Worm (Caenorhabditis elegans) whole organism, young adult: ENCODE measurements around the gene C12D8.13.

Source experiments
- B0019.2 ChIP-seq: fragments of 200-800 bp; sonication (Bioruptor generic); conservative IDR thresholded peaks from 2 replicates; pipeline ENCODE4 v1.3.6; 2022; ENCODE audit warnings: missing genetic modification reagents, missing genetic modification characterization, missing compliant biosample characterization
- F22D6.2 ChIP-seq: sonication (generic microtip); optimal IDR thresholded peaks from 2 replicates; lab custom pipeline; 2016; ENCODE audit warnings: mild to moderate bottlenecking, missing genetic modification characterization, missing compliant biosample characterization
- F39B2.1 ChIP-seq: fragments of 200-800 bp; sonication (Bioruptor generic); IDR thresholded peaks from 2 replicates; pipeline ENCODE4 v1.3.6; 2022; ENCODE audit warnings: missing genetic modification reagents, missing genetic modification characterization, missing compliant biosample characterization
- F52B5.7 ChIP-seq: sonication (generic microtip); optimal IDR thresholded peaks from 2 replicates; lab custom pipeline; 2016; ENCODE audit warnings: mild to moderate bottlenecking, missing genetic modification characterization, missing compliant biosample characterization
- T26A5.8 ChIP-seq: sonication (generic microtip); optimal IDR thresholded peaks from 2 replicates; lab custom pipeline; 2016; ENCODE audit warnings: missing genetic modification characterization, missing compliant biosample characterization
- Y53G8AR.9 ChIP-seq: fragments of 200-800 bp; sonication (Bioruptor generic); conservative IDR thresholded peaks from 2 replicates; pipeline ENCODE4 v1.3.6; 2022; ENCODE audit warnings: missing genetic modification reagents, missing genetic modification characterization, missing compliant biosample characterization
- Y56A3A.18 ChIP-seq: fragments of 200-800 bp; sonication (Bioruptor generic); IDR thresholded peaks from 2 replicates; pipeline ENCODE4 v1.3.6; 2022; ENCODE audit warnings: missing genetic modification reagents, missing genetic modification characterization, missing compliant biosample characterization
- Y67H2A.10 ChIP-seq: fragments of 200-800 bp; sonication (Bioruptor generic); conservative IDR thresholded peaks from 2 replicates; pipeline ENCODE4 v1.3.6; 2022; ENCODE audit warnings: missing genetic modification reagents, missing genetic modification characterization, missing compliant biosample characterization
- aptf-3 ChIP-seq: fragments of 200-800 bp; sonication (Bioruptor generic); IDR thresholded peaks from 2 replicates; pipeline ENCODE4 v1.3.6; 2022; ENCODE audit warnings: missing genetic modification characterization, missing compliant biosample characterization
- atf-7 ChIP-seq: sonication (generic microtip); optimal IDR thresholded peaks from 2 replicates; lab custom pipeline; 2017; ENCODE audit warnings: mild to moderate bottlenecking, missing genetic modification characterization, missing compliant biosample characterization
- athp-1 ChIP-seq: sonication (generic microtip); optimal IDR thresholded peaks from 2 replicates; lab custom pipeline; 2017; ENCODE audit warnings: mild to moderate bottlenecking, missing genetic modification characterization, missing compliant biosample characterization
- bed-1 ChIP-seq: fragments of 200-800 bp; sonication (Bioruptor generic); IDR thresholded peaks from 2 replicates; pipeline ENCODE4 v1.3.6; 2022; ENCODE audit warnings: missing genetic modification reagents, missing genetic modification characterization, missing compliant biosample characterization
- ceh-58 ChIP-seq: fragments of 200-800 bp; sonication (Bioruptor generic); IDR thresholded peaks from 2 replicates; pipeline ENCODE4 v1.3.6; 2022; ENCODE audit warnings: missing genetic modification characterization, missing compliant biosample characterization
- ceh-91 ChIP-seq: fragments of 200-800 bp; sonication (Bioruptor generic); IDR thresholded peaks from 2 replicates; pipeline ENCODE4 v1.3.6; 2022; ENCODE audit warnings: missing genetic modification reagents, missing genetic modification characterization, missing compliant biosample characterization
- egl-44 ChIP-seq: fragments of 200-800 bp; sonication (Bioruptor generic); IDR thresholded peaks from 2 replicates; pipeline ENCODE4 v1.3.6; 2022; ENCODE audit warnings: missing genetic modification reagents, missing genetic modification characterization, missing compliant biosample characterization
- egrh-3 ChIP-seq: fragments of 200-800 bp; sonication (Bioruptor generic); IDR thresholded peaks from 2 replicates; pipeline ENCODE4 v1.3.6; 2022; ENCODE audit warnings: missing genetic modification reagents, missing genetic modification characterization, missing compliant biosample characterization
- ekl-4 ChIP-seq: fragments of 200-800 bp; sonication (Bioruptor generic); IDR thresholded peaks from 2 replicates; pipeline ENCODE4 v1.3.6; 2022; ENCODE audit warnings: missing genetic modification reagents, missing genetic modification characterization, missing compliant biosample characterization
- ets-4 ChIP-seq: fragments of 200-800 bp; sonication (Bioruptor generic); optimal IDR thresholded peaks from 2 replicates; lab custom pipeline; 2018; ENCODE audit warnings: mild to moderate bottlenecking, missing genetic modification characterization, missing compliant biosample characterization
- fkh-3 ChIP-seq: sonication (generic microtip); optimal IDR thresholded peaks from 2 replicates; lab custom pipeline; 2016; ENCODE audit warnings: mild to moderate bottlenecking, missing genetic modification characterization, missing compliant biosample characterization
- gei-17 ChIP-seq: fragments of 200-800 bp; sonication (Bioruptor generic); optimal IDR thresholded peaks from 2 replicates; lab custom pipeline; 2018; ENCODE audit warnings: mild to moderate bottlenecking, missing genetic modification characterization, missing compliant biosample characterization
- hsf-1 ChIP-seq: fragments of 200-800 bp; sonication (Bioruptor generic); IDR thresholded peaks from 2 replicates; pipeline ENCODE4 v1.3.6; 2022; ENCODE audit warnings: missing genetic modification reagents, missing genetic modification characterization, missing compliant biosample characterization
- lin-35 ChIP-seq, 3 experiments: fragments of 150-350 bp in 2 of 3; sonication (generic microtip) in 1 of 3; optimal IDR thresholded peaks; 2 replicates each; lab custom pipeline; 2014 to 2018; ENCODE audit warnings: missing biosample characterization in 3 of 3, missing genetic modification characterization in 3 of 3, missing genetic modification reagents in 3 of 3
- madf-10 ChIP-seq: sonication (generic microtip); optimal IDR thresholded peaks from 2 replicates; lab custom pipeline; 2016; ENCODE audit warnings: mild to moderate bottlenecking, missing genetic modification characterization, missing compliant biosample characterization
- nfyb-1 ChIP-seq: fragments of 200-800 bp; sonication (Bioruptor generic); IDR thresholded peaks from 2 replicates; pipeline ENCODE4 v1.3.6; 2022; ENCODE audit warnings: missing genetic modification reagents, missing genetic modification characterization, missing compliant biosample characterization
- nhr-179 ChIP-seq: sonication (generic microtip); optimal IDR thresholded peaks from 2 replicates; lab custom pipeline; 2016; ENCODE audit warnings: mild to moderate bottlenecking, missing genetic modification characterization, missing compliant biosample characterization
- pbrm-1 ChIP-seq: fragments of 200-800 bp; sonication (Bioruptor generic); IDR thresholded peaks from 2 replicates; pipeline ENCODE4 v1.3.6; 2022; ENCODE audit warnings: missing genetic modification reagents, missing genetic modification characterization, missing compliant biosample characterization
- rpc-1 ChIP-seq, 2 experiments: fragments of 150-350 bp in 1 of 2; sonication (generic microtip) in 1 of 2; optimal IDR thresholded peaks; 2 replicates each; lab custom pipeline; 2014 to 2018; ENCODE audit warnings: missing biosample characterization in 1 of 2, missing genetic modification characterization in 1 of 2, missing genetic modification reagents in 1 of 2, missing genotype in 1 of 2
- somi-1 ChIP-seq: fragments of 200-800 bp; sonication (Bioruptor generic); optimal IDR thresholded peaks from 2 replicates; lab custom pipeline; 2018; ENCODE audit warnings: mild to moderate bottlenecking, missing genetic modification characterization, missing compliant biosample characterization
- tbp1 ChIP-seq: fragments of 200-800 bp; sonication (Bioruptor generic); optimal IDR thresholded peaks from 2 replicates; lab custom pipeline; 2018; ENCODE audit warnings: mild to moderate bottlenecking, missing genetic modification characterization, missing compliant biosample characterization
- unc-62 ChIP-seq: fragments of 150-350 bp; optimal IDR thresholded peaks from 2 replicates; lab custom pipeline; 2014; ENCODE audit warnings: missing biosample characterization, missing genetic modification reagents, missing genetic modification characterization
- zfh-2 ChIP-seq: fragments of 200-800 bp; sonication (Bioruptor generic); conservative IDR thresholded peaks from 2 replicates; pipeline ENCODE4 v1.3.6; 2022; ENCODE audit warnings: missing genetic modification reagents, missing genetic modification characterization, missing compliant biosample characterization
- ztf-18 ChIP-seq: sonication (generic microtip); optimal IDR thresholded peaks from 2 replicates; lab custom pipeline; 2016; ENCODE audit warnings: missing genotype, mild to moderate bottlenecking, missing genetic modification characterization, missing compliant biosample characterization
- ztf-25 ChIP-seq: fragments of 200-800 bp; sonication (Bioruptor generic); IDR thresholded peaks from 2 replicates; pipeline ENCODE4 v1.3.6; 2022; ENCODE audit warnings: missing genetic modification reagents, missing genetic modification characterization, missing compliant biosample characterization
- ztf-28 ChIP-seq: fragments of 200-800 bp; sonication (Bioruptor generic); IDR thresholded peaks from 2 replicates; pipeline ENCODE4 v1.3.6; 2022; ENCODE audit warnings: missing genetic modification reagents, missing genetic modification characterization, missing compliant biosample characterization

Gene C12D8.13

DNA sequence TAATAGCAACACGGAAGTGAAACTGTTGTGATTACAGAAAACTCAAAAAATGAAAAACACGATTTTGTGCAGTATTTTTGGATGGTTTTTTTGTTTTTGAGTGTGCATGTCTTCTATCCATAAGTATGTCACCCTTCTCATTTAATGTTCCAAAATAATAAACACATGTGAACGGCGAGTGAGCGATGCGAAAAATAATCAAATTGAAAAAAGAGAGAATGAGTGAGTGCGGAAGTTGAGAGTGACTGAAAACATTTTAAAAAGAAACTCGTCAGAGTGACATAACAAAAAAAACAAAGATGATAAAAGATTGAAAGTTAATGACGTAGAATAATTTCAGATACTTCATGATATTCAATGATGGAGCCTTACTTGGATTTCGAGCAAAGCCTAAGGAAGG, 29.0 kb upstream of the C12D8.13 start:
- TF ChIP-seq hsf-1 (GFP tag; lab: Robert Waterston, UW) (no peak), madf-10 (tag; lab: Kevin White, UChicago) (no peak), zfh-2 (GFP tag; lab: Robert Waterston, UW) (no peak), athp-1 (no peak), tbp1 (no peak), nhr-179 (tag; lab: Kevin White, UChicago) (no peak), F52B5.7 (tag; lab: Kevin White, UChicago) (no peak), pbrm-1 (GFP tag; lab: Robert Waterston, UW) (no peak), Y56A3A.18 (no peak), F39B2.1 (GFP tag; lab: Robert Waterston, UW) (no peak), atf-7 (tag; lab: Kevin White, UChicago) (no peak), bed-1 (GFP tag; lab: Robert Waterston, UW) (no peak), aptf-3 (GFP tag; lab: Robert Waterston, UW) (no peak), ekl-4 (GFP tag; lab: Robert Waterston, UW) (no peak)

DNA sequence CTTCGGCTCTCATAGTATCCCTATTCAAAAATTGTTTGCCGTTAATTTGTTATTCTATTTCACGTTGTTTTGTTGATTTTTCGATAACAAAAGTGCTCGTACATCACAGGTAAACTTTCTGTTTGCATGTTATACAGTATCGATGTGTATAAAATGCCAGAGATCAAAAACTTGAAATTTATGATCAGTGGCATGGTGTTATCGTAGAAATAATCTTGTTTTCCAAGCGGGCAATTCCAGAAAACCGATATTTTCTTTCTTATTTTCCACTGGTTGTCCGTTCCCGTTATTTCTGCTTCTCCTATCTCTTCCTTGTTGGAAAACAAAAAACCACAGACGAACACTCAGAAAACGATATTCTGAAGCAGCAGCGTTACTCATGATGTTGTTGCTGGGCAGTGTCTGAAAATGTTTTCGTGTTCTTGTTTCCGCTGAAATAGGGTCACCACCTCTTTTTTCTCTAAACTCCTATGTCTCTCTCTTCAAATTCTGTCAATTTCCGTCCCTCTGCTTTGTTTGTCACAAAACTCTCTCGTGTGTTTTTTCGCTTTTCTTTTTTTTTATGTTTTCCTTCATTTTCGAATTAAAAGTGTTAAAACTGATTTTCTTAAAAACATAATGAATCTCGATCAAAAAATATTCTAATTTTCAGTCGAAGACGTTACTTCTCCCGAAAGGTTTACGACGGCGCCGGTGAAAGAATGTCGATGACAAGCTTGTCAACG, 27.9 kb upstream of the C12D8.13 start, which contains the start of gene akt-1:
TSS of gene akt-1 (plus strand) at position 651 of the 725 bp plus-strand sequence.
- TF ChIP-seq egl-44 (no peak), ets-4 (no peak), F22D6.2 (tag; lab: Kevin White, UChicago) (no peak), ztf-28 (GFP tag; lab: Robert Waterston, UW) (no peak), nfyb-1 (GFP tag; lab: Robert Waterston, UW) (0 out of 2 replicates have a peak, but pooled peaks have one; percentile 9), tbp1 (no peak), zfh-2 (GFP tag; lab: Robert Waterston, UW) (peak; percentile 44; the same call in 1 of the 2 replicates), Y67H2A.10 (GFP tag; lab: Robert Waterston, UW) (no peak), somi-1 (GFP tag; lab: Kevin White, UChicago) (no peak), Y53G8AR.9 (GFP tag; lab: Robert Waterston, UW) (0 out of 2 replicates have a peak, but pooled peaks have one; percentile 40), rpc-1 (optimal IDR thresholded peaks at IDR 0.05; lab: Kevin White, UChicago) (no peak), rpc-1 (tag; optimal IDR thresholded peaks at IDR 0.05; lab: Kevin White, UChicago) (no peak)

DNA sequence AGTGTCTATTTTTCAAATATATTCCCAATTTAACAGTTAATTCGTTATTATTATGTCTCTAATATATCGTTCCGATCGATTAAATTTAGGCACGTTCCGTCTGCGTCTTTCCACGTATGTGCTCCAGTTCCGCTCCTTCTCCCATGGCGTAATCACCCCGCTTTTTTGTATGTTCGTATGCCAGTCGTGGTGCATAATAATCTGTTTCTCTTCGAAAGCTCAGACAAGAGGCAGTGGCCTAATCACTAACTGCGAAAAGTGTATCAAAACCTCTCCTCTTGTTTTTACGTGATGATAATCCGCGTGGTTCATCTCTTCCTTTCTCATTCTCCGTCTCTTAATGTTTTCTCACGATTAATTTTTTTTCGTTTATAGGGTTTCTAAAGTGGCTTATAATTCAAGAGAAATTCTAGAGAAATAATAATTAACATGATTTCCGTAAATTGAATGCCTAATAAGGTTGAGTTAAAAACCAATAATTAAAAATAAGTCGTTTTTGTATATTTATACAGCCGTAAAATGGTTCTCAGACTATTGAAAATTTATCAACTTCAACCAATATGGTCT, 27.3 kb upstream of the C12D8.13 start:
- TF ChIP-seq ceh-58 (GFP tag; lab: Robert Waterston, UW) (no peak), egrh-3 (no peak), ceh-91 (no peak), nhr-179 (tag; lab: Kevin White, UChicago) (no peak), lin-35 (GFP tag; optimal IDR thresholded peaks at IDR 0.05; lab: Kevin White, UChicago) (no peak), ztf-25 (GFP tag; lab: Robert Waterston, UW) (no peak), ztf-18 (tag; lab: Kevin White, UChicago) (no peak), fkh-3 (tag; lab: Kevin White, UChicago) (no peak), unc-62 (GFP tag; lab: Kevin White, UChicago) (no peak), gei-17 (GFP tag; lab: Kevin White, UChicago) (no peak), zfh-2 (GFP tag; lab: Robert Waterston, UW) (no peak), T26A5.8 (tag; lab: Kevin White, UChicago) (no peak), B0019.2 (GFP tag; lab: Robert Waterston, UW) (no peak), Y67H2A.10 (GFP tag; lab: Robert Waterston, UW) (no peak)
- TF ChIP-seq, all 124 proteins: peak for 0
